Worm (Caenorhabditis elegans) whole organism, young adult: ENCODE data around the gene F10D2.16.

Experiments
- B0019.2 ChIP-seq: fragments of 200-800 bp; sonication (Bioruptor generic); conservative IDR thresholded peaks from 2 replicates; pipeline ENCODE4 v1.3.6; 2022; ENCODE audit warnings: missing genetic modification reagents, missing genetic modification characterization, missing compliant biosample characterization
- B0035.1 ChIP-seq: sonication (generic microtip); optimal IDR thresholded peaks from 2 replicates; lab custom pipeline; 2016; ENCODE audit warnings: missing genetic modification characterization, mild to moderate bottlenecking, missing compliant biosample characterization, missing genotype, missing genetic modification reagents
- B0336.3 ChIP-seq: fragments of 200-800 bp; sonication (Bioruptor generic); IDR thresholded peaks from 2 replicates; pipeline ENCODE4 v1.3.6; 2022; ENCODE audit warnings: missing genetic modification characterization, missing compliant biosample characterization
- C06A6.2 ChIP-seq: fragments of 200-800 bp; sonication (Bioruptor generic); conservative IDR thresholded peaks from 2 replicates; pipeline ENCODE4 v1.3.6; 2022; ENCODE audit warnings: missing genetic modification characterization, missing compliant biosample characterization
- C17E4.6 ChIP-seq: fragments of 200-800 bp; sonication (Bioruptor generic); IDR thresholded peaks from 2 replicates; pipeline ENCODE4 v1.3.6; 2022; ENCODE audit warnings: missing genetic modification reagents, missing genetic modification characterization, missing compliant biosample characterization
- F22D6.2 ChIP-seq: sonication (generic microtip); optimal IDR thresholded peaks from 2 replicates; lab custom pipeline; 2016; ENCODE audit warnings: mild to moderate bottlenecking, missing genetic modification characterization, missing compliant biosample characterization
- F39B2.1 ChIP-seq: fragments of 200-800 bp; sonication (Bioruptor generic); IDR thresholded peaks from 2 replicates; pipeline ENCODE4 v1.3.6; 2022; ENCODE audit warnings: missing genetic modification reagents, missing genetic modification characterization, missing compliant biosample characterization
- F49E8.2 ChIP-seq: sonication (generic microtip); optimal IDR thresholded peaks from 3 replicates; lab custom pipeline; 2017; ENCODE audit warnings: missing genetic modification characterization, mild to moderate bottlenecking, missing compliant biosample characterization, antibody characterized with exemption, moderate library complexity; ENCODE audit not compliant: insufficient read depth
- F57A8.1 ChIP-seq: fragments of 200-800 bp; sonication (Bioruptor generic); optimal IDR thresholded peaks from 2 replicates; lab custom pipeline; 2018; ENCODE audit warnings: mild to moderate bottlenecking, missing genetic modification characterization, moderate library complexity, missing compliant biosample characterization
- T26A5.8 ChIP-seq: sonication (generic microtip); optimal IDR thresholded peaks from 2 replicates; lab custom pipeline; 2016; ENCODE audit warnings: missing genetic modification characterization, missing compliant biosample characterization
- Y95B8A.8 ChIP-seq: fragments of 200-800 bp; sonication (Bioruptor generic); IDR thresholded peaks from 2 replicates; pipeline ENCODE4 v1.3.6; 2022; ENCODE audit warnings: missing genetic modification reagents, missing genetic modification characterization, missing compliant biosample characterization
- ama-1 ChIP-seq, 3 experiments: fragments of 150-350 bp in 1 of 3; sonication (generic microtip) in 2 of 3; optimal IDR thresholded peaks; 2 replicates each; lab custom pipeline; 2014 to 2018; ENCODE audit warnings: missing biosample characterization in 2 of 3, missing genetic modification characterization in 2 of 3, missing genetic modification reagents in 2 of 3
- atf-7 ChIP-seq: sonication (generic microtip); optimal IDR thresholded peaks from 2 replicates; lab custom pipeline; 2017; ENCODE audit warnings: mild to moderate bottlenecking, missing genetic modification characterization, missing compliant biosample characterization
- athp-1 ChIP-seq: sonication (generic microtip); optimal IDR thresholded peaks from 2 replicates; lab custom pipeline; 2017; ENCODE audit warnings: mild to moderate bottlenecking, missing genetic modification characterization, missing compliant biosample characterization
- bed-1 ChIP-seq: fragments of 200-800 bp; sonication (Bioruptor generic); IDR thresholded peaks from 2 replicates; pipeline ENCODE4 v1.3.6; 2022; ENCODE audit warnings: missing genetic modification reagents, missing genetic modification characterization, missing compliant biosample characterization
- cebp-2 ChIP-seq: fragments of 200-800 bp; sonication (Bioruptor generic); IDR thresholded peaks from 2 replicates; pipeline ENCODE4 v1.3.6; 2022; ENCODE audit warnings: missing genetic modification characterization, missing compliant biosample characterization
- chd-7 ChIP-seq: sonication (generic microtip); optimal IDR thresholded peaks from 2 replicates; lab custom pipeline; 2016; ENCODE audit warnings: mild to moderate bottlenecking, missing genetic modification characterization, moderate library complexity, missing compliant biosample characterization
- dox-1 ChIP-seq: fragments of 200-800 bp; sonication (Bioruptor generic); IDR thresholded peaks from 2 replicates; pipeline ENCODE4 v1.3.6; 2022; ENCODE audit warnings: missing genetic modification reagents, missing genetic modification characterization, missing compliant biosample characterization
- dpff-1 ChIP-seq: sonication (generic microtip); optimal IDR thresholded peaks from 2 replicates; lab custom pipeline; 2017; ENCODE audit warnings: mild to moderate bottlenecking, missing genetic modification characterization, missing compliant biosample characterization
- egl-44 ChIP-seq: fragments of 200-800 bp; sonication (Bioruptor generic); IDR thresholded peaks from 2 replicates; pipeline ENCODE4 v1.3.6; 2022; ENCODE audit warnings: missing genetic modification reagents, missing genetic modification characterization, missing compliant biosample characterization
- ekl-4 ChIP-seq: fragments of 200-800 bp; sonication (Bioruptor generic); IDR thresholded peaks from 2 replicates; pipeline ENCODE4 v1.3.6; 2022; ENCODE audit warnings: missing genetic modification reagents, missing genetic modification characterization, missing compliant biosample characterization
- hsf-1 ChIP-seq: fragments of 200-800 bp; sonication (Bioruptor generic); IDR thresholded peaks from 2 replicates; pipeline ENCODE4 v1.3.6; 2022; ENCODE audit warnings: missing genetic modification reagents, missing genetic modification characterization, missing compliant biosample characterization
- let-526 ChIP-seq: fragments of 200-800 bp; sonication (Bioruptor generic); IDR thresholded peaks from 2 replicates; pipeline ENCODE4 v1.3.6; 2022; ENCODE audit warnings: missing genetic modification reagents, missing genetic modification characterization, missing compliant biosample characterization
- lin-26 ChIP-seq: fragments of 200-800 bp; sonication (Bioruptor generic); IDR thresholded peaks from 2 replicates; pipeline ENCODE4 v1.3.6; 2022; ENCODE audit warnings: missing genetic modification reagents, missing genetic modification characterization, missing compliant biosample characterization
- lin-35 ChIP-seq, 3 experiments: fragments of 150-350 bp in 2 of 3; sonication (generic microtip) in 1 of 3; optimal IDR thresholded peaks; 2 replicates each; lab custom pipeline; 2014 to 2018; ENCODE audit warnings: missing biosample characterization in 3 of 3, missing genetic modification characterization in 3 of 3, missing genetic modification reagents in 3 of 3
- lin-40 ChIP-seq: sonication (generic microtip); optimal IDR thresholded peaks from 2 replicates; lab custom pipeline; 2016; ENCODE audit warnings: missing genetic modification characterization, mild to moderate bottlenecking, missing compliant biosample characterization, missing genotype, missing genetic modification reagents
- lin-54 ChIP-seq: fragments of 200-800 bp; sonication (Bioruptor generic); optimal IDR thresholded peaks from 2 replicates; lab custom pipeline; 2018; ENCODE audit warnings: mild to moderate bottlenecking, missing genetic modification characterization, missing compliant biosample characterization
- lsl-1 ChIP-seq: fragments of 200-800 bp; sonication (Bioruptor generic); optimal IDR thresholded peaks from 2 replicates; lab custom pipeline; 2018; ENCODE audit warnings: mild to moderate bottlenecking, missing genetic modification characterization, moderate library complexity, missing compliant biosample characterization
- madf-10 ChIP-seq: sonication (generic microtip); optimal IDR thresholded peaks from 2 replicates; lab custom pipeline; 2016; ENCODE audit warnings: mild to moderate bottlenecking, missing genetic modification characterization, missing compliant biosample characterization
- madf-8 ChIP-seq: fragments of 200-800 bp; sonication (Bioruptor generic); conservative IDR thresholded peaks from 2 replicates; pipeline ENCODE4 v1.3.6; 2022; ENCODE audit warnings: missing genetic modification reagents, missing genetic modification characterization, missing compliant biosample characterization
- mxl-1 ChIP-seq: sonication (generic microtip); optimal IDR thresholded peaks from 2 replicates; lab custom pipeline; 2016; ENCODE audit warnings: missing genetic modification characterization, missing compliant biosample characterization
- nfya-1 ChIP-seq: sonication (generic microtip); optimal IDR thresholded peaks from 2 replicates; lab custom pipeline; 2017; ENCODE audit warnings: antibody characterized with exemption, missing compliant biosample characterization, missing genetic modification characterization, borderline replicate concordance; ENCODE audit not compliant: insufficient read depth
- nfyb-1 ChIP-seq: fragments of 200-800 bp; sonication (Bioruptor generic); IDR thresholded peaks from 2 replicates; pipeline ENCODE4 v1.3.6; 2022; ENCODE audit warnings: missing genetic modification reagents, missing genetic modification characterization, missing compliant biosample characterization
- nhr-80 ChIP-seq: sonication (generic microtip); optimal IDR thresholded peaks from 2 replicates; lab custom pipeline; 2016; ENCODE audit warnings: missing genetic modification characterization, missing compliant biosample characterization
- nhr-90 ChIP-seq: sonication (generic microtip); optimal IDR thresholded peaks from 2 replicates; lab custom pipeline; 2016; ENCODE audit warnings: missing genotype, mild to moderate bottlenecking, missing genetic modification characterization, missing compliant biosample characterization
- pbrm-1 ChIP-seq: fragments of 200-800 bp; sonication (Bioruptor generic); IDR thresholded peaks from 2 replicates; pipeline ENCODE4 v1.3.6; 2022; ENCODE audit warnings: missing genetic modification reagents, missing genetic modification characterization, missing compliant biosample characterization
- rcor-1 ChIP-seq: fragments of 200-800 bp; sonication (Bioruptor generic); IDR thresholded peaks from 2 replicates; pipeline ENCODE4 v1.3.6; 2022; ENCODE audit warnings: missing genetic modification reagents, missing genetic modification characterization, missing compliant biosample characterization
- repo-1 ChIP-seq: sonication (generic microtip); optimal IDR thresholded peaks from 2 replicates; lab custom pipeline; 2017; ENCODE audit warnings: mild to moderate bottlenecking, missing genetic modification characterization, missing compliant biosample characterization
- rpc-1 ChIP-seq, 2 experiments: fragments of 150-350 bp in 1 of 2; sonication (generic microtip) in 1 of 2; optimal IDR thresholded peaks; 2 replicates each; lab custom pipeline; 2014 to 2018; ENCODE audit warnings: missing biosample characterization in 1 of 2, missing genetic modification characterization in 1 of 2, missing genetic modification reagents in 1 of 2, missing genotype in 1 of 2
- sptf-2 ChIP-seq: fragments of 200-800 bp; sonication (Bioruptor generic); optimal IDR thresholded peaks from 2 replicates; lab custom pipeline; 2018; ENCODE audit warnings: mild to moderate bottlenecking, missing genetic modification characterization, missing compliant biosample characterization
- tbp1 ChIP-seq: fragments of 200-800 bp; sonication (Bioruptor generic); optimal IDR thresholded peaks from 2 replicates; lab custom pipeline; 2018; ENCODE audit warnings: mild to moderate bottlenecking, missing genetic modification characterization, missing compliant biosample characterization
- tlf-1 ChIP-seq: fragments of 200-800 bp; sonication (Bioruptor generic); optimal IDR thresholded peaks from 2 replicates; lab custom pipeline; 2018; ENCODE audit warnings: mild to moderate bottlenecking, missing genetic modification characterization, missing compliant biosample characterization
- unc-62 ChIP-seq: fragments of 150-350 bp; optimal IDR thresholded peaks from 2 replicates; lab custom pipeline; 2014; ENCODE audit warnings: missing biosample characterization, missing genetic modification reagents, missing genetic modification characterization
- ztf-18 ChIP-seq: sonication (generic microtip); optimal IDR thresholded peaks from 2 replicates; lab custom pipeline; 2016; ENCODE audit warnings: missing genotype, mild to moderate bottlenecking, missing genetic modification characterization, missing compliant biosample characterization
- ztf-22 ChIP-seq: fragments of 200-800 bp; sonication (Bioruptor generic); optimal IDR thresholded peaks from 2 replicates; lab custom pipeline; 2018; ENCODE audit warnings: mild to moderate bottlenecking, missing genetic modification characterization, moderate library complexity, missing compliant biosample characterization
- ztf-25 ChIP-seq: fragments of 200-800 bp; sonication (Bioruptor generic); IDR thresholded peaks from 2 replicates; pipeline ENCODE4 v1.3.6; 2022; ENCODE audit warnings: missing genetic modification reagents, missing genetic modification characterization, missing compliant biosample characterization
- ztf-26 ChIP-seq: sonication (generic microtip); optimal IDR thresholded peaks from 2 replicates; lab custom pipeline; 2017; ENCODE audit warnings: missing genetic modification characterization, missing compliant biosample characterization

The F10D2.16 gene

DNA sequence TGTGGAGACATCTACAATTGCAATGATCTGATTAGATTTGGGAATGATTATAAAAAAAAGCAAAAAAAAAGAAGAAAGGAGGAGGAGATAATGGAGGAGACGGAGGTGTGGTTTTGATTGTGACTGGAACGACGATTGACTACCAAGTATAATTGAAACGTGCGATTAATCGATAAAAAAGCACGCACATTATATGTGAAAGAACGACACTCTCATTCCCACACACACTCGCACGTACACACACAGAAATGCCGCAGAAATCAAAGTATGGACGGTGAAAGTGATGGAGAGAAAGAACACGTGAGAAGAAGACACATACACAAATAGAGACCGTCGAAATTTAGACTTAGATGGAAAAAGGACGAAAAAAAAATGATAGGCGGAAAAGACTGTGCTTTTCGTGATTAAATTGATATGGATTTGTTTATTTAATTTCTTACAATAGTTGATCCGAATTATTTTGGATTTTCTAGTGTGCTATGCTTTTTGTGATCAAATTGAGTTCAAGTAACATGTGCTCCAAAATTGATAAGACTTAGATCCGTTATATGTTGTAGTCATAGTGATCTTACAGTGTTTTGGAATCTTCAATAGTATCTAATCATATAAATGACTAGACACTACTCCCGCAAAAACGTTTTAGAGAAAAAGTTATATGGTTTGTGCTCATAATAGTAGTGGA is 40.2 kb upstream of the F10D2.16 start, which contains the start of gene nhr-135 (continued):
- TF ChIP-seq rcor-1 (GFP tag; lab: Robert Waterston, UW) = no peak
- TF ChIP-seq let-526 (GFP tag; lab: Robert Waterston, UW) = no peak
- TF ChIP-seq sptf-2 = no peak
- TF ChIP-seq repo-1 = no peak
- TF ChIP-seq lin-54 (GFP tag; lab: Kevin White, UChicago) = no peak
- TF ChIP-seq nfyb-1 (GFP tag; lab: Robert Waterston, UW) = peak; percentile 72; the same call in 1 of the 2 replicates
- TF ChIP-seq C06A6.2 (GFP tag; lab: Robert Waterston, UW) = no peak; the same call in 1 of the 2 replicates
- TF ChIP-seq ztf-26 (tag; lab: Kevin White, UChicago) = peak; percentile 53
- 0 out of 2 replicates have a peak, but pooled peaks have one; percentile 38 for TF ChIP-seq B0336.3 (GFP tag; lab: Robert Waterston, UW)
- peak; percentile 92 for TF ChIP-seq nhr-80 (tag; lab: Kevin White, UChicago)
- TF ChIP-seq F57A8.1 (GFP tag; lab: Kevin White, UChicago) = no peak
- TF ChIP-seq ekl-4 (GFP tag; lab: Robert Waterston, UW) = no peak
- TF ChIP-seq cebp-2 = no peak
- TF ChIP-seq bed-1 = no peak
- TF ChIP-seq B0035.1 (tag; lab: Kevin White, UChicago) = no peak
- 0 out of 2 replicates have a peak, but pooled peaks have one; percentile 50 for TF ChIP-seq lin-26 (GFP tag; lab: Robert Waterston, UW)
- no peak for TF ChIP-seq tlf-1 (GFP tag; lab: Kevin White, UChicago)
- TF ChIP-seq mxl-1 (tag; lab: Kevin White, UChicago) = no peak
- TF ChIP-seq nhr-90 (tag; lab: Kevin White, UChicago) = peak; percentile 17
- TF ChIP-seq Y95B8A.8 (GFP tag; lab: Robert Waterston, UW) = no peak
- no peak for TF ChIP-seq F39B2.1 (GFP tag; lab: Robert Waterston, UW)
- no peak for TF ChIP-seq B0019.2 (GFP tag; lab: Robert Waterston, UW)
- no peak for TF ChIP-seq ztf-22 (GFP tag; lab: Kevin White, UChicago)
- no peak for TF ChIP-seq pbrm-1 (GFP tag; lab: Robert Waterston, UW)
- TF ChIP-seq nfya-1 = no peak
- TF ChIP-seq T26A5.8 (tag; lab: Kevin White, UChicago) = no peak
- no peak for TF ChIP-seq ztf-18 (tag; lab: Kevin White, UChicago)
- TF ChIP-seq atf-7 (tag; lab: Kevin White, UChicago) = peak; percentile 45
- no peak for TF ChIP-seq rpc-1 (optimal IDR thresholded peaks at IDR 0.05; lab: Kevin White, UChicago)
- no peak for TF ChIP-seq rpc-1 (tag; optimal IDR thresholded peaks at IDR 0.05; lab: Kevin White, UChicago)
- TF ChIP-seq F49E8.2 (tag; lab: Kevin White, UChicago) = no peak
- peak; percentile 16 for TF ChIP-seq ama-1 (optimal IDR thresholded peaks at IDR 0.05; lab: Kevin White, UChicago)
- TF ChIP-seq ama-1 (GFP tag; optimal IDR thresholded peaks at IDR 0.05; lab: Kevin White, UChicago) = no peak
- peak; percentile 73 for TF ChIP-seq lin-40 (tag; lab: Kevin White, UChicago)
- TF ChIP-seq athp-1 (tag; lab: Kevin White, UChicago) = no peak
- no peak for TF ChIP-seq chd-7 (tag; lab: Kevin White, UChicago)
- peak; percentile 44 for TF ChIP-seq dox-1 (GFP tag; lab: Robert Waterston, UW)
- no peak for TF ChIP-seq hsf-1 (GFP tag; lab: Robert Waterston, UW)
- no peak for TF ChIP-seq lin-35 (GFP tag; optimal IDR thresholded peaks at IDR 0.05; lab: Kevin White, UChicago)
- TF ChIP-seq ztf-25 = no peak
- peak; percentile 61 for TF ChIP-seq madf-10 (tag; lab: Kevin White, UChicago)
- peak; percentile 48 for TF ChIP-seq F22D6.2 (tag; lab: Kevin White, UChicago)
- TF ChIP-seq unc-62 (GFP tag; lab: Kevin White, UChicago) = no peak
- TF ChIP-seq lsl-1 (GFP tag; lab: Kevin White, UChicago) = no peak
- TF ChIP-seq egl-44 (GFP tag; lab: Robert Waterston, UW) = peak; percentile 67; the same call in 1 of the 2 replicates
- TF ChIP-seq tbp1 = peak; percentile 39
- TF ChIP-seq C17E4.6 (GFP tag; lab: Robert Waterston, UW) = no peak
- no peak for TF ChIP-seq dpff-1 (tag; lab: Kevin White, UChicago)
- TF ChIP-seq madf-8 (GFP tag; lab: Robert Waterston, UW) = no peak
